Fruit fly (Drosophila melanogaster): Measurements from ENCODE around the gene CG15269.
A peak's percentile ranks its signal among the peaks of the same experiment; 100 is the strongest.

- TF ChIP-seq OdsH (GFP tag; optimal IDR thresholded peaks at IDR 0.05) (peak; percentile 9), pan (optimal IDR thresholded peaks at IDR 0.05) (no peak), h (GFP tag; optimal IDR thresholded peaks at IDR 0.05) (peak; percentile 19), usp (GFP tag; optimal IDR thresholded peaks at IDR 0.05) (no peak), Hr78 (GFP tag; optimal IDR thresholded peaks at IDR 0.05) (no peak), Abd-B (GFP tag; optimal IDR thresholded peaks at IDR 0.05) (no peak), psq (GFP tag; optimal IDR thresholded peaks at IDR 0.05) (peak; percentile 42), Dfd (GFP tag; optimal IDR thresholded peaks at IDR 0.05) (no peak), fru (GFP tag; optimal IDR thresholded peaks at IDR 0.05) (no peak), N (GFP tag; optimal IDR thresholded peaks at IDR 0.05) (no peak), brk (GFP tag; optimal IDR thresholded peaks at IDR 0.05) (peak; percentile 63), lola (GFP tag; optimal IDR thresholded peaks at IDR 0.05) (no peak)
Observed at dm6 chr2L:15067832-15068231, 41.4 kb upstream of the CG15269 start.
